Fruit fly (Drosophila melanogaster) Kc167 (cell line): ENCODE data around the gene DnaJ-1.

ENCODE experiments used
- Myc ChIP-seq: fragments of >200 bp; optimal IDR thresholded peaks from 2 replicates; lab custom pipeline; 2017; ENCODE audit warnings: missing external identifiers
- Sin3A ChIP-seq: fragments of >200 bp; optimal IDR thresholded peaks from 2 replicates; lab custom pipeline; 2018; ENCODE audit warnings: missing external identifiers
- h ChIP-seq: fragments of >200 bp; optimal IDR thresholded peaks from 3 replicates; lab custom pipeline; 2018; ENCODE audit warnings: missing external identifiers
- insv ChIP-seq: fragments of >200 bp; optimal IDR thresholded peaks from 3 replicates; lab custom pipeline; 2018; ENCODE audit warnings: missing external identifiers
- psq ChIP-seq: fragments of >200 bp; optimal IDR thresholded peaks from 2 replicates; lab custom pipeline; 2017; ENCODE audit warnings: missing external identifiers
- ttk ChIP-seq: sonication (Bioruptor generic); optimal IDR thresholded peaks from 2 replicates; lab custom pipeline; 2017; ENCODE audit warnings: missing external identifiers

The DnaJ-1 gene

dm6 chr3L:5777114-5777513, 25.1 kb upstream of the DnaJ-1 start, which contains the start of gene vito:
Gene vito, minus strand, starts transcription at chr3L:5777333.
- TF ChIP-seq insv (lab: Kevin White, UChicago) (no peak), ttk (no peak), Myc (lab: Kevin White, UChicago) (no peak), psq (lab: Kevin White, UChicago) (no peak), Sin3A (lab: Kevin White, UChicago) (no peak), h (lab: Kevin White, UChicago) (no peak)

- TF ChIP-seq Myc (lab: Kevin White, UChicago) (no peak), insv (lab: Kevin White, UChicago) (no peak), Sin3A (lab: Kevin White, UChicago) (no peak), ttk (no peak), h (lab: Kevin White, UChicago) (no peak), psq (lab: Kevin White, UChicago) (no peak)
Measured at dm6 chr3L:5774782-5775181, 22.8 kb upstream of the DnaJ-1 start.

- TF ChIP-seq Sin3A (lab: Kevin White, UChicago) (no peak), insv (lab: Kevin White, UChicago) (no peak), h (lab: Kevin White, UChicago) (no peak), psq (lab: Kevin White, UChicago) (no peak), ttk (no peak), Myc (lab: Kevin White, UChicago) (no peak)
Measured at dm6 chr3L:5770817-5771425, 18.9 kb upstream of the DnaJ-1 start.

- TF ChIP-seq insv (lab: Kevin White, UChicago) = no peak
- no peak for TF ChIP-seq Sin3A (lab: Kevin White, UChicago)
- TF ChIP-seq ttk = peak; percentile 24
- no peak for TF ChIP-seq h (lab: Kevin White, UChicago)
- no peak for TF ChIP-seq psq (lab: Kevin White, UChicago)
- no peak for TF ChIP-seq Myc (lab: Kevin White, UChicago)
Measured at dm6 chr3L:5770113-5770798, 18.3 kb upstream of the DnaJ-1 start.

dm6 chr3L:5768532-5769497, 16.8 kb upstream of the DnaJ-1 start, which contains the start of the genes Ppat-Dpck and scny:
Gene Ppat-Dpck, minus strand, starts transcription at chr3L:5768794.
Gene scny, plus strand, starts transcription at chr3L:5769002.
- TF ChIP-seq insv (lab: Kevin White, UChicago) (no peak), psq (lab: Kevin White, UChicago) (peak; percentile 65)

- TF ChIP-seq h (lab: Kevin White, UChicago) (no peak), psq (lab: Kevin White, UChicago) (no peak), ttk (no peak), insv (lab: Kevin White, UChicago) (no peak), Myc (lab: Kevin White, UChicago) (no peak), Sin3A (lab: Kevin White, UChicago) (no peak)
Measured at dm6 chr3L:5765844-5766200, 13.8 kb upstream of the DnaJ-1 start, which contains the start of gene Txl. Gene Txl, plus strand, starts transcription at chr3L:5765846.

- no peak for TF ChIP-seq h (lab: Kevin White, UChicago)
- TF ChIP-seq Myc (lab: Kevin White, UChicago) = no peak
- no peak for TF ChIP-seq psq (lab: Kevin White, UChicago)
- TF ChIP-seq Sin3A (lab: Kevin White, UChicago) = no peak
- no peak for TF ChIP-seq insv (lab: Kevin White, UChicago)
- no peak for TF ChIP-seq ttk
Measured at dm6 chr3L:5764922-5765843, 13.2 kb upstream of the DnaJ-1 start, which contains the start of gene CG10576. Gene CG10576, minus strand, starts transcription at chr3L:5765702.

dm6 chr3L:5753605-5754365, 1.8 kb upstream of the DnaJ-1 start:
- TF ChIP-seq insv (lab: Kevin White, UChicago) = no peak
- no peak for TF ChIP-seq Myc (lab: Kevin White, UChicago)
- TF ChIP-seq h (lab: Kevin White, UChicago) = no peak
- no peak for TF ChIP-seq Sin3A (lab: Kevin White, UChicago)
- no peak for TF ChIP-seq ttk
- no peak for TF ChIP-seq psq (lab: Kevin White, UChicago)

- no peak for TF ChIP-seq Myc (lab: Kevin White, UChicago)
- TF ChIP-seq Sin3A (lab: Kevin White, UChicago) = no peak
- no peak for TF ChIP-seq ttk
- TF ChIP-seq insv (lab: Kevin White, UChicago) = no peak
- no peak for TF ChIP-seq psq (lab: Kevin White, UChicago)
- no peak for TF ChIP-seq h (lab: Kevin White, UChicago)
Measured at dm6 chr3L:5752903-5753604, 1.1 kb upstream of the DnaJ-1 start, which contains the start of gene Usp47. Gene Usp47, plus strand, starts transcription at chr3L:5752973.
